Worm (Caenorhabditis elegans) whole organism, late embryonic: ENCODE measurements around the gene W04G3.12.

ENCODE experiments used
- C08G9.2 ChIP-seq: sonication (generic microtip); optimal IDR thresholded peaks from 2 replicates; lab custom pipeline; 2016; ENCODE audit warnings: mild to moderate bottlenecking, missing genetic modification characterization, moderate library complexity, missing compliant biosample characterization
- C38D4.7 ChIP-seq: fragments of 200-800 bp; sonication (Bioruptor generic); optimal IDR thresholded peaks from 2 replicates; lab custom pipeline; 2018; ENCODE audit warnings: mild to moderate bottlenecking, missing genetic modification characterization, moderate library complexity, missing compliant biosample characterization
- K02D7.2 ChIP-seq: sonication (generic microtip); optimal IDR thresholded peaks from 2 replicates; lab custom pipeline; 2017; ENCODE audit warnings: mild to moderate bottlenecking, missing genetic modification characterization, missing compliant biosample characterization
- K09A11.1 ChIP-seq: sonication (generic microtip); optimal IDR thresholded peaks from 2 replicates; lab custom pipeline; 2017; ENCODE audit warnings: antibody characterized with exemption, mild to moderate bottlenecking, missing genetic modification characterization, missing compliant biosample characterization; ENCODE audit not compliant: insufficient read depth
- T23F11.4 ChIP-seq: fragments of 200-800 bp; sonication (Bioruptor generic); optimal IDR thresholded peaks from 2 replicates; lab custom pipeline; 2018; ENCODE audit warnings: mild to moderate bottlenecking, missing genetic modification characterization, missing compliant biosample characterization
- Y22D7AL.16 ChIP-seq: sonication (generic microtip); optimal IDR thresholded peaks from 2 replicates; lab custom pipeline; 2016; ENCODE audit warnings: missing genetic modification characterization, missing compliant biosample characterization
- ama-1 ChIP-seq: fragments of 150-350 bp; optimal IDR thresholded peaks from 2 replicates; lab custom pipeline; 2014
- ceh-14 ChIP-seq: sonication (generic microtip); optimal IDR thresholded peaks from 2 replicates; lab custom pipeline; 2016; ENCODE audit warnings: missing genotype, missing genetic modification characterization, missing compliant biosample characterization
- ceh-18 ChIP-seq: sonication (generic microtip); optimal IDR thresholded peaks from 2 replicates; lab custom pipeline; 2016; ENCODE audit warnings: missing genetic modification characterization, missing compliant biosample characterization
- ceh-19 ChIP-seq: fragments of 200-800 bp; sonication (Bioruptor generic); optimal IDR thresholded peaks from 2 replicates; lab custom pipeline; 2018; ENCODE audit warnings: mild to moderate bottlenecking, missing genetic modification characterization, missing compliant biosample characterization
- ceh-24 ChIP-seq: sonication (generic microtip); optimal IDR thresholded peaks from 2 replicates; lab custom pipeline; 2016; ENCODE audit warnings: mild to moderate bottlenecking, missing genetic modification characterization, missing compliant biosample characterization
- ceh-30 ChIP-seq: fragments of 150-350 bp; optimal IDR thresholded peaks from 2 replicates; lab custom pipeline; 2014; ENCODE audit warnings: missing biosample characterization, missing genetic modification characterization
- ceh-31 ChIP-seq: sonication (generic microtip); optimal IDR thresholded peaks from 2 replicates; lab custom pipeline; 2016; ENCODE audit warnings: missing genetic modification characterization, missing compliant biosample characterization
- ceh-34 ChIP-seq: sonication (generic microtip); optimal IDR thresholded peaks from 2 replicates; lab custom pipeline; 2016; ENCODE audit warnings: mild to moderate bottlenecking, missing genetic modification characterization, missing compliant biosample characterization
- ceh-45 ChIP-seq: fragments of 200-800 bp; sonication (Bioruptor generic); IDR thresholded peaks from 2 replicates; pipeline ENCODE4 v1.3.6; 2022; ENCODE audit warnings: missing genetic modification reagents, missing genetic modification characterization, missing compliant biosample characterization
- ceh-48 ChIP-seq: sonication (generic microtip); optimal IDR thresholded peaks from 2 replicates; lab custom pipeline; 2016; ENCODE audit warnings: missing genetic modification characterization, inconsistent platforms, missing compliant biosample characterization
- ceh-6 ChIP-seq: fragments of 200-800 bp; sonication (Bioruptor generic); optimal IDR thresholded peaks from 2 replicates; lab custom pipeline; 2018; ENCODE audit warnings: mild to moderate bottlenecking, missing genetic modification characterization, missing compliant biosample characterization
- ceh-9 ChIP-seq: sonication (generic microtip); optimal IDR thresholded peaks from 2 replicates; lab custom pipeline; 2016; ENCODE audit warnings: mild to moderate bottlenecking, missing genetic modification characterization, inconsistent platforms, missing compliant biosample characterization
- dmd-4 ChIP-seq: sonication (generic microtip); optimal IDR thresholded peaks from 2 replicates; lab custom pipeline; 2016; ENCODE audit warnings: borderline replicate concordance, missing genetic modification characterization, missing compliant biosample characterization
- elt-2 ChIP-seq: sonication (generic microtip); optimal IDR thresholded peaks from 2 replicates; lab custom pipeline; 2016; ENCODE audit warnings: missing genetic modification reagents, missing genetic modification characterization, missing compliant biosample characterization
- ets-4 ChIP-seq: sonication (generic microtip); optimal IDR thresholded peaks from 2 replicates; lab custom pipeline; 2016; ENCODE audit warnings: missing genetic modification characterization, missing compliant biosample characterization
- eyg-1 ChIP-seq: sonication (generic microtip); optimal IDR thresholded peaks from 2 replicates; lab custom pipeline; 2016; ENCODE audit warnings: missing genotype, missing genetic modification characterization, missing compliant biosample characterization
- fkh-10 ChIP-seq: fragments of 150-350 bp; optimal IDR thresholded peaks from 2 replicates; lab custom pipeline; 2014; ENCODE audit warnings: missing biosample characterization, missing genetic modification reagents, missing genetic modification characterization
- fkh-6 ChIP-seq: sonication (generic microtip); optimal IDR thresholded peaks from 2 replicates; lab custom pipeline; 2016; ENCODE audit warnings: missing genetic modification characterization, missing compliant biosample characterization
- hlh-15 ChIP-seq: sonication (generic microtip); optimal IDR thresholded peaks from 2 replicates; lab custom pipeline; 2016; ENCODE audit warnings: missing genetic modification characterization, missing compliant biosample characterization
- hlh-6 ChIP-seq: sonication (generic microtip); optimal IDR thresholded peaks from 2 replicates; lab custom pipeline; 2016; ENCODE audit warnings: missing genotype, missing genetic modification characterization, missing compliant biosample characterization
- hlh-8 ChIP-seq: sonication (generic microtip); optimal IDR thresholded peaks from 2 replicates; lab custom pipeline; 2016; ENCODE audit warnings: missing genotype, missing genetic modification characterization, missing compliant biosample characterization
- lim-6 ChIP-seq: sonication (generic microtip); optimal IDR thresholded peaks from 2 replicates; lab custom pipeline; 2016; ENCODE audit warnings: missing genetic modification characterization, missing compliant biosample characterization
- lin-11 ChIP-seq: fragments of 200-800 bp; sonication (Bioruptor generic); optimal IDR thresholded peaks from 2 replicates; lab custom pipeline; 2018; ENCODE audit warnings: mild to moderate bottlenecking, missing genetic modification characterization, missing compliant biosample characterization
- madf-2 ChIP-seq: sonication (generic microtip); optimal IDR thresholded peaks from 2 replicates; lab custom pipeline; 2017; ENCODE audit warnings: missing genetic modification characterization, missing compliant biosample characterization
- mec-3 ChIP-seq: sonication (generic microtip); optimal IDR thresholded peaks from 2 replicates; lab custom pipeline; 2016; ENCODE audit warnings: borderline replicate concordance, missing genetic modification characterization, missing compliant biosample characterization
- nfya-1 ChIP-seq: sonication (generic microtip); optimal IDR thresholded peaks from 2 replicates; lab custom pipeline; 2017; ENCODE audit warnings: missing genetic modification characterization, mild to moderate bottlenecking, missing compliant biosample characterization, antibody characterized with exemption, moderate library complexity
- nhr-232 ChIP-seq: sonication (generic microtip); optimal IDR thresholded peaks from 2 replicates; lab custom pipeline; 2016; ENCODE audit warnings: missing genetic modification characterization, missing compliant biosample characterization
- odd-2 ChIP-seq: sonication (generic microtip); optimal IDR thresholded peaks from 2 replicates; lab custom pipeline; 2017; ENCODE audit warnings: antibody characterized with exemption, mild to moderate bottlenecking, missing genetic modification characterization, missing compliant biosample characterization
- pag-3 ChIP-seq: sonication (generic microtip); optimal IDR thresholded peaks from 2 replicates; lab custom pipeline; 2016; ENCODE audit warnings: missing compliant biosample characterization, missing genetic modification characterization, borderline replicate concordance
- pat-9 ChIP-seq: fragments of 200-800 bp; sonication (Bioruptor generic); optimal IDR thresholded peaks from 2 replicates; lab custom pipeline; 2018; ENCODE audit warnings: mild to moderate bottlenecking, missing genetic modification characterization, moderate library complexity, missing compliant biosample characterization
- pha-2 ChIP-seq: sonication (generic microtip); optimal IDR thresholded peaks from 2 replicates; lab custom pipeline; 2017; ENCODE audit warnings: mild to moderate bottlenecking, missing genetic modification characterization, missing compliant biosample characterization
- pha-4 ChIP-seq: fragments of 150-350 bp; optimal IDR thresholded peaks from 2 replicates; lab custom pipeline; 2018; ENCODE audit warnings: missing biosample characterization, missing genetic modification reagents, missing genetic modification characterization
- pqm-1 ChIP-seq: sonication (generic microtip); optimal IDR thresholded peaks from 2 replicates; lab custom pipeline; 2016; ENCODE audit warnings: missing genetic modification characterization, missing compliant biosample characterization
- pros-1 ChIP-seq: fragments of 150-350 bp; optimal IDR thresholded peaks from 2 replicates; lab custom pipeline; 2014; ENCODE audit warnings: missing biosample characterization, missing genetic modification reagents, missing genetic modification characterization
- ref-2 ChIP-seq: sonication (generic microtip); optimal IDR thresholded peaks from 2 replicates; lab custom pipeline; 2016; ENCODE audit warnings: missing genetic modification characterization, missing compliant biosample characterization
- sdc-2 ChIP-seq: sonication (generic microtip); optimal IDR thresholded peaks from 2 replicates; lab custom pipeline; 2016; ENCODE audit warnings: missing genotype, missing genetic modification characterization, missing compliant biosample characterization
- sox-2 ChIP-seq: fragments of 200-800 bp; sonication (Bioruptor generic); IDR thresholded peaks from 2 replicates; pipeline ENCODE4 v1.3.6; 2022; ENCODE audit warnings: missing genetic modification reagents, missing genetic modification characterization, missing compliant biosample characterization
- sox-4 ChIP-seq: sonication (generic microtip); optimal IDR thresholded peaks from 2 replicates; lab custom pipeline; 2017; ENCODE audit warnings: mild to moderate bottlenecking, missing genetic modification characterization, inconsistent platforms, missing compliant biosample characterization
- syd-9 ChIP-seq: sonication (generic microtip); optimal IDR thresholded peaks from 2 replicates; lab custom pipeline; 2016; ENCODE audit warnings: mild to moderate bottlenecking, missing genetic modification characterization, moderate library complexity, missing compliant biosample characterization
- tbx-2 ChIP-seq: sonication (generic microtip); optimal IDR thresholded peaks from 2 replicates; lab custom pipeline; 2016; ENCODE audit warnings: missing genetic modification characterization, missing compliant biosample characterization
- tbx-7 ChIP-seq: sonication (generic microtip); optimal IDR thresholded peaks from 2 replicates; lab custom pipeline; 2016; ENCODE audit warnings: missing genotype, missing genetic modification characterization, missing compliant biosample characterization
- unc-3 ChIP-seq, 2 experiments: fragments of 200-800 bp in 1 of 2; sonication (Bioruptor generic) in 1 of 2; sonication (generic microtip) in 1 of 2; conservative IDR thresholded peaks in 1 of 2; optimal IDR thresholded peaks in 1 of 2; 2 replicates each; pipeline versions ENCODE4 v1.3.6 to Lab custom; 2016 to 2022; ENCODE audit warnings: missing compliant biosample characterization in 2 of 2, missing genetic modification characterization in 2 of 2, missing genetic modification reagents in 1 of 2
- unc-42 ChIP-seq: sonication (generic microtip); optimal IDR thresholded peaks from 2 replicates; lab custom pipeline; 2016; ENCODE audit warnings: missing genotype, missing genetic modification characterization, missing compliant biosample characterization
- unc-55 ChIP-seq: sonication (generic microtip); optimal IDR thresholded peaks from 2 replicates; lab custom pipeline; 2017; ENCODE audit warnings: missing biosample characterization, missing genetic modification reagents, missing genetic modification characterization
- unc-86 ChIP-seq: sonication (generic microtip); optimal IDR thresholded peaks from 2 replicates; lab custom pipeline; 2016; ENCODE audit warnings: missing genetic modification characterization, missing compliant biosample characterization

The W04G3.12 gene

ce11 chrX:11034430-11035117 lies 42.0 kb downstream of the W04G3.12 start:
- TF ChIP-seq ama-1 (lab: Kevin White, UChicago) (peak; percentile 28), sdc-2 (tag; lab: Kevin White, UChicago) (no peak), K02D7.2 (tag; lab: Kevin White, UChicago) (no peak), fkh-10 (GFP tag; lab: Kevin White, UChicago) (no peak), lin-11 (tag; lab: Kevin White, UChicago) (no peak), sox-2 (GFP tag; lab: Robert Waterston, UW) (no peak), unc-55 (GFP tag; lab: Kevin White, UChicago) (peak; percentile 52), nhr-232 (tag; lab: Kevin White, UChicago) (no peak), eyg-1 (tag; lab: Kevin White, UChicago) (no peak), Y22D7AL.16 (tag; lab: Kevin White, UChicago) (no peak), ceh-30 (no peak), ceh-45 (GFP tag; lab: Robert Waterston, UW) (no peak), ref-2 (tag; lab: Kevin White, UChicago) (peak; percentile 13), fkh-6 (tag; lab: Kevin White, UChicago) (no peak), pag-3 (tag; lab: Kevin White, UChicago) (no peak), hlh-15 (tag; lab: Kevin White, UChicago) (no peak), ceh-34 (tag; lab: Kevin White, UChicago) (no peak), pros-1 (no peak), ceh-6 (GFP tag; lab: Kevin White, UChicago) (no peak), ceh-9 (tag; lab: Kevin White, UChicago) (no peak), dmd-4 (tag; lab: Kevin White, UChicago) (peak; percentile 4), sox-4 (tag; lab: Kevin White, UChicago) (no peak), madf-2 (tag; lab: Kevin White, UChicago) (no peak), nfya-1 (tag; lab: Kevin White, UChicago) (peak; percentile 41), mec-3 (no peak), ceh-14 (tag; lab: Kevin White, UChicago) (no peak), pha-2 (no peak), pha-4 (no peak), ets-4 (no peak), odd-2 (tag; lab: Kevin White, UChicago) (no peak), unc-42 (peak; percentile 46), ceh-48 (tag; lab: Kevin White, UChicago) (peak; percentile 73), ceh-31 (tag; lab: Kevin White, UChicago) (peak; percentile 58), K09A11.1 (tag; lab: Kevin White, UChicago) (no peak), syd-9 (tag; lab: Kevin White, UChicago) (no peak), tbx-2 (tag; lab: Kevin White, UChicago) (peak; percentile 12), tbx-7 (tag; lab: Kevin White, UChicago) (no peak), lim-6 (no peak), unc-3 (GFP tag; conservative IDR thresholded peaks at IDR 0.05; lab: Robert Waterston, UW) (no peak), unc-3 (tag; optimal IDR thresholded peaks at IDR 0.05; lab: Kevin White, UChicago) (no peak), hlh-8 (tag; lab: Kevin White, UChicago) (no peak), unc-86 (tag; lab: Kevin White, UChicago) (no peak), T23F11.4 (GFP tag; lab: Kevin White, UChicago) (no peak), pqm-1 (tag; lab: Kevin White, UChicago) (no peak), C08G9.2 (tag; lab: Kevin White, UChicago) (no peak), pat-9 (tag; lab: Kevin White, UChicago) (no peak), ceh-24 (tag; lab: Kevin White, UChicago) (no peak), C38D4.7 (GFP tag; lab: Kevin White, UChicago) (no peak), ceh-19 (GFP tag; lab: Kevin White, UChicago) (no peak), elt-2 (tag; lab: Kevin White, UChicago) (no peak), hlh-6 (peak; percentile 44), ceh-18 (tag; lab: Kevin White, UChicago) (peak; percentile 13)
